Fruit fly (Drosophila melanogaster) whole organism, embryonic: ENCODE results near the gene dyw.
A peak's percentile ranks its signal among the peaks of the same experiment; 100 is the strongest.

Experiments
- ATbp ChIP-seq: fragments of 200-800 bp; sonication (Bioruptor generic); optimal IDR thresholded peaks from 2 replicates; lab custom pipeline; 2017; ENCODE audit warnings: missing biosample characterization, mild to moderate bottlenecking, missing genetic modification characterization, missing genetic modification reagents
- Abd-B ChIP-seq: fragments of 200-800 bp; sonication (Bioruptor generic); optimal IDR thresholded peaks from 2 replicates; lab custom pipeline; 2018; ENCODE audit warnings: missing biosample characterization, mild to moderate bottlenecking, missing genetic modification characterization, moderate library complexity
- Ada2b ChIP-seq: fragments of 200-800 bp; sonication (Bioruptor generic); IDR thresholded peaks from 2 replicates; pipeline ENCODE4 v1.3.6; 2022; ENCODE audit warnings: missing biosample characterization, missing genetic modification characterization
- Atf3 ChIP-seq: fragments of 200-800 bp; sonication (Bioruptor generic); optimal IDR thresholded peaks from 3 replicates; lab custom pipeline; 2016; ENCODE audit warnings: missing biosample characterization, missing genetic modification characterization
- B-H1 ChIP-seq: fragments of 200-800 bp; sonication (Bioruptor generic); IDR thresholded peaks from 3 replicates; pipeline ENCODE4 v1.3.6; 2022; ENCODE audit warnings: missing biosample characterization, missing genetic modification characterization
- BEAF-32 ChIP-seq: fragments of 200-800 bp; sonication (Bioruptor generic); optimal IDR thresholded peaks from 3 replicates; lab custom pipeline; 2017; ENCODE audit warnings: missing biosample characterization, missing genetic modification characterization, mild to moderate bottlenecking, moderate library complexity, missing genetic modification reagents
- Bteb2 ChIP-seq: fragments of 200-800 bp; sonication (Bioruptor generic); optimal IDR thresholded peaks from 2 replicates; lab custom pipeline; 2016; ENCODE audit warnings: missing biosample characterization, missing genetic modification characterization
- CG10267 ChIP-seq: fragments of 200-800 bp; sonication (Bioruptor generic); optimal IDR thresholded peaks from 2 replicates; lab custom pipeline; 2018; ENCODE audit warnings: missing biosample characterization, mild to moderate bottlenecking, missing genetic modification characterization, moderate library complexity
- CG11093 ChIP-seq: fragments of 200-800 bp; sonication (Bioruptor generic); IDR thresholded peaks from 3 replicates; pipeline ENCODE4 v1.3.6; 2022; ENCODE audit warnings: missing biosample characterization, missing genetic modification characterization
- CG12236 ChIP-seq: fragments of 200-800 bp; sonication (Bioruptor generic); optimal IDR thresholded peaks from 2 replicates; lab custom pipeline; 2016; ENCODE audit warnings: missing biosample characterization, missing genetic modification characterization
- CG12769 ChIP-seq: fragments of 200-800 bp; sonication (Bioruptor generic); optimal IDR thresholded peaks from 2 replicates; lab custom pipeline; 2019; ENCODE audit warnings: missing biosample characterization, mild to moderate bottlenecking, missing genetic modification characterization, moderate library complexity
- CG1647 ChIP-seq: fragments of 200-800 bp; sonication (Bioruptor generic); optimal IDR thresholded peaks from 3 replicates; lab custom pipeline; 2016; ENCODE audit warnings: missing biosample characterization, missing genetic modification characterization
- CG16815 ChIP-seq: fragments of 200-800 bp; sonication (Bioruptor generic); optimal IDR thresholded peaks from 3 replicates; lab custom pipeline; 2017; ENCODE audit warnings: missing biosample characterization, mild to moderate bottlenecking, missing genetic modification characterization
- CG17385 ChIP-seq: fragments of 200-800 bp; sonication (Bioruptor generic); optimal IDR thresholded peaks from 3 replicates; lab custom pipeline; 2018; ENCODE audit warnings: missing biosample characterization, mild to moderate bottlenecking, missing genetic modification characterization
- CG18262 ChIP-seq: fragments of 200-800 bp; optimal IDR thresholded peaks from 3 replicates; lab custom pipeline; 2019; ENCODE audit warnings: missing biosample characterization, mild to moderate bottlenecking, missing genetic modification characterization, moderate library complexity
- CG18476 ChIP-seq: fragments of 200-800 bp; sonication (Bioruptor generic); optimal IDR thresholded peaks from 2 replicates; lab custom pipeline; 2016; ENCODE audit warnings: missing biosample characterization, mild to moderate bottlenecking, missing genetic modification characterization
- CG2889 ChIP-seq: fragments of 200-800 bp; sonication (Bioruptor generic); IDR thresholded peaks from 3 replicates; pipeline ENCODE4 v1.3.6; 2022; ENCODE audit warnings: missing biosample characterization, missing genetic modification characterization
- CG3065 ChIP-seq: fragments of 200-800 bp; sonication (Bioruptor generic); optimal IDR thresholded peaks from 2 replicates; lab custom pipeline; 2016; ENCODE audit warnings: missing biosample characterization, missing genetic modification characterization
- CG3407 ChIP-seq: fragments of 200-800 bp; sonication (Bioruptor generic); optimal IDR thresholded peaks from 2 replicates; lab custom pipeline; 2018; ENCODE audit warnings: missing biosample characterization, mild to moderate bottlenecking, missing genetic modification characterization
- CG4707 ChIP-seq: fragments of 200-800 bp; sonication (Bioruptor generic); optimal IDR thresholded peaks from 2 replicates; lab custom pipeline; 2018; ENCODE audit warnings: missing biosample characterization, mild to moderate bottlenecking, missing genetic modification characterization, moderate library complexity
- CG9817 ChIP-seq: fragments of 200-800 bp; sonication (Bioruptor generic); optimal IDR thresholded peaks from 2 replicates; lab custom pipeline; 2018; ENCODE audit warnings: missing biosample characterization, mild to moderate bottlenecking, missing genetic modification characterization, moderate library complexity
- Chrac-16 ChIP-seq: fragments of 200-800 bp; sonication (Bioruptor generic); optimal IDR thresholded peaks from 3 replicates; lab custom pipeline; 2016; ENCODE audit warnings: missing biosample characterization, missing genetic modification characterization
- CrebB ChIP-seq: fragments of 200-800 bp; sonication (Bioruptor generic); optimal IDR thresholded peaks from 3 replicates; lab custom pipeline; 2018; ENCODE audit warnings: missing biosample characterization, mild to moderate bottlenecking, missing genetic modification characterization
- Dbx ChIP-seq: fragments of 200-800 bp; sonication (Bioruptor generic); IDR thresholded peaks from 3 replicates; pipeline ENCODE4 v1.3.6; 2022; ENCODE audit warnings: missing biosample characterization, missing genetic modification characterization
- Hmr ChIP-seq: fragments of 200-800 bp; sonication (Bioruptor generic); optimal IDR thresholded peaks from 3 replicates; lab custom pipeline; 2017; ENCODE audit warnings: mild to moderate bottlenecking, missing biosample characterization, missing genetic modification reagents, missing genetic modification characterization
- Hr39 ChIP-seq: fragments of >200 bp; optimal IDR thresholded peaks from 2 replicates; lab custom pipeline; 2017
- Lhr ChIP-seq: fragments of 200-800 bp; sonication (Bioruptor generic); optimal IDR thresholded peaks from 3 replicates; lab custom pipeline; 2017; ENCODE audit warnings: mild to moderate bottlenecking, missing biosample characterization, missing genetic modification reagents, missing genetic modification characterization
- Lim3 ChIP-seq: fragments of 200-800 bp; sonication (Bioruptor generic); IDR thresholded peaks from 2 replicates; pipeline ENCODE4 v1.3.6; 2022; ENCODE audit warnings: missing biosample characterization, missing genetic modification characterization
- Mes4 ChIP-seq: fragments of 200-800 bp; sonication (Bioruptor generic); optimal IDR thresholded peaks from 2 replicates; lab custom pipeline; 2016; ENCODE audit warnings: missing biosample characterization, missing genetic modification characterization
- NC2β ChIP-seq: fragments of 200-800 bp; sonication (Bioruptor generic); optimal IDR thresholded peaks from 2 replicates; lab custom pipeline; 2016; ENCODE audit warnings: missing biosample characterization, missing genetic modification characterization
- Spps ChIP-seq: fragments of 200-800 bp; sonication (Bioruptor generic); optimal IDR thresholded peaks from 2 replicates; lab custom pipeline; 2018; ENCODE audit warnings: missing biosample characterization, mild to moderate bottlenecking, missing genetic modification characterization
- YL-1 ChIP-seq: fragments of 200-800 bp; sonication (Bioruptor generic); optimal IDR thresholded peaks from 3 replicates; lab custom pipeline; 2017; ENCODE audit warnings: missing biosample characterization, mild to moderate bottlenecking, missing genetic modification characterization
- aop ChIP-seq: fragments of 200-800 bp; sonication (Bioruptor generic); IDR thresholded peaks from 2 replicates; pipeline ENCODE4 v1.3.6; 2022; ENCODE audit warnings: missing biosample characterization, missing genetic modification characterization
- ara ChIP-seq: fragments of 200-800 bp; sonication (Bioruptor generic); IDR thresholded peaks from 2 replicates; pipeline ENCODE4 v1.3.6; 2022; ENCODE audit warnings: missing biosample characterization, missing genetic modification characterization
- caup ChIP-seq: fragments of 200-800 bp; sonication (Bioruptor generic); optimal IDR thresholded peaks from 3 replicates; lab custom pipeline; 2017; ENCODE audit warnings: missing biosample characterization, mild to moderate bottlenecking, missing genetic modification characterization, moderate library complexity; ENCODE audit not compliant: severe bottlenecking
- cg ChIP-seq: fragments of 200-800 bp; sonication (Bioruptor generic); optimal IDR thresholded peaks from 3 replicates; lab custom pipeline; 2019; ENCODE audit warnings: missing biosample characterization, mild to moderate bottlenecking, missing genetic modification characterization, moderate library complexity
- chif ChIP-seq, 2 experiments: fragments of 200-800 bp; sonication (Bioruptor generic); optimal IDR thresholded peaks; 3 replicates each; lab custom pipeline; 2016; ENCODE audit warnings: missing biosample characterization in 2 of 2, missing genetic modification characterization in 2 of 2
- crc ChIP-seq: fragments of 200-800 bp; sonication (Bioruptor generic); optimal IDR thresholded peaks from 2 replicates; lab custom pipeline; 2016; ENCODE audit warnings: missing biosample characterization, missing genetic modification characterization
- dan ChIP-seq: fragments of 200-800 bp; sonication (Bioruptor generic); IDR thresholded peaks from 2 replicates; pipeline ENCODE4 v1.3.6; 2022; ENCODE audit warnings: missing biosample characterization, missing genetic modification characterization
- dm ChIP-seq: fragments of 200-800 bp; sonication (Bioruptor generic); optimal IDR thresholded peaks from 3 replicates; lab custom pipeline; 2016; ENCODE audit warnings: missing biosample characterization, missing genetic modification characterization
- dmrt99B ChIP-seq: fragments of 200-800 bp; sonication (Bioruptor generic); optimal IDR thresholded peaks from 2 replicates; lab custom pipeline; 2018; ENCODE audit warnings: missing biosample characterization, mild to moderate bottlenecking, missing genetic modification characterization, moderate library complexity
- jumu ChIP-seq: fragments of 200-800 bp; sonication (Bioruptor generic); optimal IDR thresholded peaks from 3 replicates; lab custom pipeline; 2016; ENCODE audit warnings: missing biosample characterization, missing genetic modification characterization
- lmd ChIP-seq: fragments of 200-800 bp; sonication (Bioruptor generic); IDR thresholded peaks from 2 replicates; pipeline ENCODE4 v1.3.6; 2022; ENCODE audit warnings: missing biosample characterization, missing genetic modification characterization
- mld ChIP-seq: fragments of 200-800 bp; sonication (Bioruptor generic); IDR thresholded peaks from 3 replicates; pipeline ENCODE4 v1.3.6; 2022; ENCODE audit warnings: missing biosample characterization, missing genetic modification characterization; ENCODE audit not compliant: partially characterized antibody
- oc ChIP-seq: fragments of 200-800 bp; sonication (Bioruptor generic); optimal IDR thresholded peaks from 2 replicates; lab custom pipeline; 2018; ENCODE audit warnings: missing biosample characterization, mild to moderate bottlenecking, missing genetic modification characterization, moderate library complexity
- otp ChIP-seq: fragments of 200-800 bp; sonication (Bioruptor generic); IDR thresholded peaks from 3 replicates; pipeline ENCODE4, ENCODE4 v1.3.6; 2022; ENCODE audit warnings: missing biosample characterization, missing genetic modification characterization
- p53 ChIP-seq: fragments of 200-800 bp; sonication (Bioruptor generic); optimal IDR thresholded peaks from 2 replicates; lab custom pipeline; 2016; ENCODE audit warnings: missing biosample characterization, missing genetic modification characterization
- peb ChIP-seq: fragments of 200-800 bp; sonication (Bioruptor generic); IDR thresholded peaks from 2 replicates; pipeline ENCODE4 v1.3.6; 2022; ENCODE audit warnings: missing biosample characterization, missing genetic modification characterization
- so ChIP-seq: fragments of 200-800 bp; sonication (Bioruptor generic); IDR thresholded peaks from 3 replicates; pipeline ENCODE4 v1.3.6; 2022; ENCODE audit warnings: missing biosample characterization, missing genetic modification characterization
- trem ChIP-seq: fragments of 200-800 bp; optimal IDR thresholded peaks from 3 replicates; lab custom pipeline; 2019; ENCODE audit warnings: missing biosample characterization, mild to moderate bottlenecking, missing genetic modification characterization, moderate library complexity
- unc-4 ChIP-seq: fragments of 200-800 bp; sonication (Bioruptor generic); IDR thresholded peaks from 2 replicates; pipeline ENCODE4 v1.3.6; 2022; ENCODE audit warnings: missing biosample characterization, missing genetic modification characterization; ENCODE audit not compliant: partially characterized antibody
- yki ChIP-seq: fragments of >200 bp; optimal IDR thresholded peaks from 3 replicates; lab custom pipeline; 2018

The dyw gene

DNA sequence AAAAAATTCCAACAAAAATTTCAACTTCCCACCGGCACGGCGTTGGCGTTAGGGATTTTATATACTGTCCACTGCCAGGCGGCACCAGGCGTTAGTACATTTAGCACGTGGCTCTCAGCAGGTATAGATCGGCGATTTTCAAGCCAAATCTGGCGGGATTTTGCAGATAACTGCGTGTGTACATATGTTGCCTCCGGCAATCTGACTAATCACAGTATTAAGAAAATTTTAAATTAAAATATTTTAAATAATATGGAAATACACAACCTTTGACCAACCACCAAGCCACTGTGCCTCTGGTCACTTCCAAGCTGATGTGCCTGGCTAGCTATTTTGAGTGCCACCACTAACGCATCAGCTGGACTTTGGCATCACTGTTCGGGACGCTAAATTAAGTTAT, 38.4 kb upstream of the dyw start, which contains the start of the genes ttm50 and CG2712 (continued):
- no peak for TF ChIP-seq Atf3
- TF ChIP-seq ATbp (GFP tag; lab: Kevin White, UChicago): no peak
- no peak for TF ChIP-seq CG12236 (GFP tag; lab: Kevin White, UChicago)
- no peak for TF ChIP-seq Mes4 (GFP tag; lab: Kevin White, UChicago)
- no peak for TF ChIP-seq dmrt99B (tag; lab: Kevin White, UChicago)
- peak; percentile 66 for TF ChIP-seq CG9817 (tag; lab: Kevin White, UChicago)
- TF ChIP-seq dan (GFP tag; lab: Robert Waterston, UW): no peak
- no peak for TF ChIP-seq Spps (tag; lab: Kevin White, UChicago)
- peak; percentile 52 for TF ChIP-seq Chrac-16 (GFP tag; lab: Kevin White, UChicago)
- no peak for TF ChIP-seq Hr39 (lab: Kevin White, UChicago)
- TF ChIP-seq aop (GFP tag; lab: Robert Waterston, UW): no peak
- no peak for TF ChIP-seq CG18262
- no peak for TF ChIP-seq CG17385 (GFP tag; lab: Kevin White, UChicago)
- peak; percentile 79 for TF ChIP-seq dm (GFP tag; lab: Kevin White, UChicago)
- TF ChIP-seq B-H1: no peak
- 0 out of 3 replicates have a peak, but pooled peaks have one; percentile 47 for TF ChIP-seq Dbx
- peak; percentile 51 for TF ChIP-seq caup (GFP tag; lab: Kevin White, UChicago)
- TF ChIP-seq Lhr (GFP tag; lab: Kevin White, UChicago): no peak
- no peak for TF ChIP-seq ara (GFP tag; lab: Robert Waterston, UW)
- TF ChIP-seq CG3065 (GFP tag; lab: Kevin White, UChicago): no peak
- no peak for TF ChIP-seq Ada2b
- TF ChIP-seq cg (GFP tag; lab: Kevin White, UChicago): no peak
- no peak; the same call in 1 of the 2 replicates for TF ChIP-seq peb
- TF ChIP-seq lmd (GFP tag; lab: Robert Waterston, UW): peak; percentile 58; the same call in 1 of the 2 replicates
- peak; percentile 35 for TF ChIP-seq CG18476 (GFP tag; lab: Kevin White, UChicago)
- TF ChIP-seq YL-1 (GFP tag; lab: Kevin White, UChicago): peak; percentile 76
- TF ChIP-seq oc (tag; lab: Kevin White, UChicago): no peak
- TF ChIP-seq unc-4 (GFP tag; lab: Robert Waterston, UW): no peak
- TF ChIP-seq otp (GFP tag; lab: Robert Waterston, UW): 0 out of 3 replicates have a peak, but pooled peaks have one; percentile 34
- TF ChIP-seq mld (GFP tag; lab: Robert Waterston, UW): no peak
- peak; percentile 67 for TF ChIP-seq trem (tag; lab: Kevin White, UChicago)
- peak; percentile 59 for TF ChIP-seq CG10267 (tag; lab: Kevin White, UChicago)
- TF ChIP-seq crc (GFP tag; lab: Kevin White, UChicago): no peak
- no peak for TF ChIP-seq yki (lab: Kevin White, UChicago)
- no peak for TF ChIP-seq CG16815 (GFP tag; lab: Kevin White, UChicago)
- no peak for TF ChIP-seq CG12769 (tag; lab: Kevin White, UChicago)
- TF ChIP-seq p53 (GFP tag; lab: Kevin White, UChicago): no peak
- peak; percentile 62; the same call in 1 of the 3 replicates for TF ChIP-seq CG11093 (GFP tag; lab: Robert Waterston, UW)
- no peak for TF ChIP-seq Hmr (GFP tag; lab: Kevin White, UChicago)
- TF ChIP-seq NC2β (GFP tag; lab: Kevin White, UChicago): no peak
- TF ChIP-seq CG1647 (GFP tag; lab: Kevin White, UChicago): no peak
- TF ChIP-seq CG4707 (GFP tag; lab: Kevin White, UChicago): no peak
- no peak for TF ChIP-seq CrebB (tag; lab: Kevin White, UChicago)
- no peak for TF ChIP-seq chif (GFP tag; optimal IDR thresholded peaks at IDR 0.05; lab: Kevin White, UChicago)
- TF ChIP-seq Abd-B (GFP tag; lab: Kevin White, UChicago): peak; percentile 68
- no peak for TF ChIP-seq CG2889
- no peak for TF ChIP-seq Bteb2 (GFP tag; lab: Kevin White, UChicago)
- TF ChIP-seq jumu (GFP tag; lab: Kevin White, UChicago): no peak
- no peak for TF ChIP-seq so (GFP tag; lab: Robert Waterston, UW)
- no peak for TF ChIP-seq CG3407 (GFP tag; lab: Kevin White, UChicago)
- TF ChIP-seq BEAF-32: peak; percentile 52
- TF ChIP-seq Lim3: no peak
